Fruit fly (Drosophila melanogaster) whole organism, embryonic: ENCODE results near the gene CG45100.

Source experiments
- CG14014 ChIP-seq: fragments of 200-800 bp; sonication (Bioruptor generic); IDR thresholded peaks from 2 replicates; pipeline ENCODE4 v1.3.6; 2022; ENCODE audit warnings: missing biosample characterization, missing genetic modification characterization
- Mes4 ChIP-seq: fragments of 200-800 bp; sonication (Bioruptor generic); optimal IDR thresholded peaks from 2 replicates; lab custom pipeline; 2016; ENCODE audit warnings: missing biosample characterization, missing genetic modification characterization
- Pdp1 ChIP-seq, 2 experiments: fragments of 200-800 bp; sonication (Bioruptor generic); optimal IDR thresholded peaks; 3 replicates each; lab custom pipeline; 2016; ENCODE audit warnings: missing biosample characterization in 2 of 2, missing genetic modification characterization in 2 of 2, mild to moderate bottlenecking in 1 of 2, moderate library complexity in 1 of 2
- eve ChIP-seq, 2 experiments: fragments of >200 bp; optimal IDR thresholded peaks; 2 replicates each; lab custom pipeline; 2017; ENCODE audit warnings: missing biosample characterization in 2 of 2, missing genetic modification characterization in 2 of 2
- ind ChIP-seq: fragments of 200-800 bp; sonication (Bioruptor generic); optimal IDR thresholded peaks from 3 replicates; lab custom pipeline; 2016; ENCODE audit warnings: missing biosample characterization, missing genetic modification characterization
- so ChIP-seq: fragments of 200-800 bp; sonication (Bioruptor generic); IDR thresholded peaks from 3 replicates; pipeline ENCODE4 v1.3.6; 2022; ENCODE audit warnings: missing biosample characterization, missing genetic modification characterization
- vfl ChIP-seq: fragments of 200-800 bp; sonication (Bioruptor generic); optimal IDR thresholded peaks from 2 replicates; lab custom pipeline; 2016; ENCODE audit warnings: missing biosample characterization, missing genetic modification characterization

DNA sequence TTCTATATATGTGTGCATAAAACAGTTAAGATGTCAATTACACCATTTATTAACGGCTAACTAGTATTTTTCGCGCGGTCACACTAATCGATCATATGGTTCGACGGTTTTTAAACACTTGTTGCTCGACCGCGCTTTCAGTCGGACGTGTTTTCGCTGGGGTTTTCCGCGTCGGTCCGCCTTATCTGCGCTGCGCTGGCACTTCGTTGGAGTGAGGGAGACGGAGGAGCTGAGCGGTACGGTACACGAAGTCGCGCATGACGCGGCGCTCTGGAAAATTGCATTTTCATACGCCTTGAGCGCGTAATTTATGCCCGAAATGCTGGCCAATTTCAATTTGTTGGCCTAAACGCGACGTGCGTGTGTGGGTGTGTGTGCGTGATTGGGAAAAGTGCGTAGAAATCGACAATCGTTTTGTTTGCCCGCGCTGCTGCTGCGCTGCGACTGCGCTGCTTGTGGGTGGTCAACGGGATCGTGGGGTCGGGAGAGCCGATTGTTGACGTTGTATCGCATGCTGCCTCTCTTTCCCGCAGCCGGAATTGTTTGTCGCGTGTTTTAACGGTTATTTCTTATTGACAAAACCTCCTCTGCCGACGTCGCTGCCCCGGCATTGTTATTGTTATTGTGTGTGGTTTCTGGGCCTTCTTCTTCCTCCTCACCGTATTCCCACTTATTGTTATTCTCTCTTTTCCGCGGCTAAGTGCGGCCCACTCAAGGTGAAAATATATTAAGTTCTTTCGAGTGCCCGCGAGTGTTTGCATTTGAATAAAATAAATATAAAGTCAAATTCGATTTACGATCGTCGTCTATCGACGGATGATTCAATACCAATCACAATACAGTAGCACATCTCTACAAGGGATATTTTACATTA is 42.8 kb upstream of the CG45100 start, which contains the start of gene Itpr:
- TF ChIP-seq Pdp1 (GFP tag; optimal IDR thresholded peaks at IDR 0.05; lab: Kevin White, UChicago) (no peak), eve (GFP tag; optimal IDR thresholded peaks at IDR 0.05; lab: Kevin White, UChicago) (no peak), Mes4 (GFP tag; lab: Kevin White, UChicago) (no peak), CG14014 (GFP tag; lab: Robert Waterston, UW) (no peak; the same call in 1 of the 2 replicates), ind (GFP tag; lab: Kevin White, UChicago) (no peak), vfl (GFP tag; lab: Kevin White, UChicago) (no peak), so (GFP tag; lab: Robert Waterston, UW) (no peak)
